Worm (Caenorhabditis elegans) whole organism, L3 larva: ENCODE measurements around the gene ttll-11.
A peak's percentile ranks its signal among the peaks of the same experiment; 100 is the strongest.

Experiments used
- R02D3.7 ChIP-seq: fragments of 150-350 bp; optimal IDR thresholded peaks from 2 replicates; lab custom pipeline; 2014; ENCODE audit warnings: missing biosample characterization, missing genetic modification characterization
- ZK546.5 ChIP-seq: sonication (generic microtip); optimal IDR thresholded peaks from 2 replicates; lab custom pipeline; 2017; ENCODE audit warnings: missing biosample characterization, missing genetic modification characterization
- ceh-82 ChIP-seq: fragments of 150-350 bp; optimal IDR thresholded peaks from 2 replicates; lab custom pipeline; 2014; ENCODE audit warnings: missing biosample characterization, missing genetic modification characterization
- ceh-9 ChIP-seq: sonication (generic microtip); optimal IDR thresholded peaks from 2 replicates; lab custom pipeline; 2018; ENCODE audit warnings: missing biosample characterization, missing genetic modification characterization
- daf-12 ChIP-seq: fragments of 150-350 bp; optimal IDR thresholded peaks from 2 replicates; lab custom pipeline; 2014; ENCODE audit warnings: missing biosample characterization, missing genetic modification reagents, missing genetic modification characterization
- egl-27 ChIP-seq: sonication (generic microtip); optimal IDR thresholded peaks from 4 replicates; lab custom pipeline; 2017; ENCODE audit warnings: missing biosample characterization, missing genetic modification reagents, missing genetic modification characterization
- egl-5 ChIP-seq: fragments of 150-350 bp; optimal IDR thresholded peaks from 2 replicates; lab custom pipeline; 2017; ENCODE audit warnings: missing biosample characterization, missing genetic modification reagents, missing genetic modification characterization, inconsistent platforms
- elt-1 ChIP-seq: fragments of 150-350 bp; optimal IDR thresholded peaks from 2 replicates; lab custom pipeline; 2014; ENCODE audit warnings: missing biosample characterization, missing genetic modification characterization
- elt-2 ChIP-seq: sonication (generic microtip); optimal IDR thresholded peaks from 2 replicates; lab custom pipeline; 2016; ENCODE audit warnings: missing genetic modification reagents, mild to moderate bottlenecking, missing genetic modification characterization, missing compliant biosample characterization
- elt-3 ChIP-seq, 3 experiments: fragments of 150-350 bp in 1 of 3; sonication (generic microtip) in 2 of 3; optimal IDR thresholded peaks; 2 replicates in 2 of 3; 4 replicates in 1 of 3; lab custom pipeline; 2014 to 2017; ENCODE audit warnings: missing biosample characterization in 3 of 3, missing genetic modification characterization in 3 of 3
- eor-1 ChIP-seq, 2 experiments: fragments of 150-350 bp; optimal IDR thresholded peaks; 2 replicates each; lab custom pipeline; 2014 to 2018; ENCODE audit warnings: missing biosample characterization in 2 of 2, missing genetic modification characterization in 2 of 2
- fkh-10 ChIP-seq: sonication (generic microtip); optimal IDR thresholded peaks from 2 replicates; lab custom pipeline; 2017; ENCODE audit warnings: missing biosample characterization, missing genetic modification reagents, missing genetic modification characterization
- fkh-2 ChIP-seq: fragments of 150-350 bp; optimal IDR thresholded peaks from 2 replicates; lab custom pipeline; 2014; ENCODE audit warnings: missing biosample characterization, missing genetic modification reagents, missing genetic modification characterization
- fos-1 ChIP-seq: fragments of 150-350 bp; optimal IDR thresholded peaks from 2 replicates; lab custom pipeline; 2014; ENCODE audit warnings: missing biosample characterization, missing genetic modification characterization
- jun-1 ChIP-seq: fragments of 150-350 bp; optimal IDR thresholded peaks from 2 replicates; lab custom pipeline; 2014; ENCODE audit warnings: missing biosample characterization, missing genetic modification reagents, missing genetic modification characterization
- lin-15B ChIP-seq: fragments of 150-350 bp; optimal IDR thresholded peaks from 2 replicates; lab custom pipeline; 2014; ENCODE audit warnings: missing biosample characterization, missing genetic modification characterization
- lin-39 ChIP-seq: fragments of 150-350 bp; optimal IDR thresholded peaks from 2 replicates; lab custom pipeline; 2018; ENCODE audit warnings: missing biosample characterization, missing genetic modification reagents, missing genetic modification characterization
- lsy-12 ChIP-seq: sonication (generic microtip); optimal IDR thresholded peaks from 2 replicates; lab custom pipeline; 2016; ENCODE audit warnings: mild to moderate bottlenecking, missing genetic modification characterization, missing compliant biosample characterization
- mdl-1 ChIP-seq: fragments of 150-350 bp; optimal IDR thresholded peaks from 2 replicates; lab custom pipeline; 2014; ENCODE audit warnings: missing biosample characterization, missing genetic modification characterization
- mml-1 ChIP-seq: fragments of 150-350 bp; sonication (generic microtip); optimal IDR thresholded peaks from 3 replicates; lab custom pipeline; 2014; ENCODE audit warnings: missing biosample characterization, missing genetic modification characterization
- nhr-23 ChIP-seq: fragments of 150-350 bp; optimal IDR thresholded peaks from 2 replicates; lab custom pipeline; 2014; ENCODE audit warnings: missing biosample characterization, missing genetic modification reagents, missing genetic modification characterization
- nhr-237 ChIP-seq: fragments of 150-350 bp; optimal IDR thresholded peaks from 2 replicates; lab custom pipeline; 2014; ENCODE audit warnings: missing biosample characterization, missing genetic modification characterization
- nhr-25 ChIP-seq: sonication (generic microtip); optimal IDR thresholded peaks from 2 replicates; lab custom pipeline; 2017; ENCODE audit warnings: missing biosample characterization, missing genetic modification characterization
- nhr-28 ChIP-seq: fragments of 150-350 bp; optimal IDR thresholded peaks from 2 replicates; lab custom pipeline; 2014; ENCODE audit warnings: missing biosample characterization, missing genetic modification characterization
- nhr-43 ChIP-seq: sonication (generic microtip); optimal IDR thresholded peaks from 2 replicates; lab custom pipeline; 2016; ENCODE audit warnings: mild to moderate bottlenecking, missing genetic modification characterization, missing compliant biosample characterization; ENCODE audit not compliant: poor library complexity, severe bottlenecking
- nhr-76 ChIP-seq: fragments of 150-350 bp; sonication (generic microtip); optimal IDR thresholded peaks from 5 replicates; lab custom pipeline; 2014; ENCODE audit warnings: missing biosample characterization, missing genetic modification characterization
- nhr-77 ChIP-seq: fragments of 150-350 bp; optimal IDR thresholded peaks from 2 replicates; lab custom pipeline; 2014; ENCODE audit warnings: missing biosample characterization, missing genetic modification characterization
- pha-4 ChIP-seq: fragments of 150-350 bp; optimal IDR thresholded peaks from 2 replicates; lab custom pipeline; 2014; ENCODE audit warnings: missing biosample characterization, missing genetic modification reagents, missing genetic modification characterization
- pqm-1 ChIP-seq: fragments of 150-350 bp; optimal IDR thresholded peaks from 2 replicates; lab custom pipeline; 2017; ENCODE audit warnings: missing biosample characterization, missing genetic modification characterization, inconsistent platforms
- sea-2 ChIP-seq: fragments of 150-350 bp; sonication (generic microtip); optimal IDR thresholded peaks from 4 replicates; lab custom pipeline; 2014; ENCODE audit warnings: missing biosample characterization, missing genetic modification reagents, missing genetic modification characterization
- skn-1 ChIP-seq: fragments of 150-350 bp; optimal IDR thresholded peaks from 2 replicates; lab custom pipeline; 2014; ENCODE audit warnings: missing biosample characterization, missing genetic modification characterization
- snpc-4 ChIP-seq: fragments of 150-350 bp; optimal IDR thresholded peaks from 2 replicates; lab custom pipeline; 2014; ENCODE audit warnings: missing biosample characterization, missing genetic modification characterization
- tbx-2 ChIP-seq: sonication (generic microtip); optimal IDR thresholded peaks from 2 replicates; lab custom pipeline; 2016; ENCODE audit warnings: mild to moderate bottlenecking, missing genetic modification characterization, missing compliant biosample characterization
- unc-62 ChIP-seq: fragments of 150-350 bp; sonication (generic microtip); optimal IDR thresholded peaks from 4 replicates; lab custom pipeline; 2014; ENCODE audit warnings: missing biosample characterization, missing genetic modification reagents, missing genetic modification characterization
- zag-1 ChIP-seq: fragments of 150-350 bp; optimal IDR thresholded peaks from 2 replicates; lab custom pipeline; 2014; ENCODE audit warnings: missing biosample characterization, missing genetic modification characterization
- ztf-11 ChIP-seq: fragments of 150-350 bp; optimal IDR thresholded peaks from 2 replicates; lab custom pipeline; 2014; ENCODE audit warnings: missing biosample characterization, missing genetic modification characterization
- ztf-4 ChIP-seq: fragments of 150-350 bp; optimal IDR thresholded peaks from 2 replicates; lab custom pipeline; 2014; ENCODE audit warnings: missing biosample characterization, missing genetic modification characterization

ttll-11 gene

DNA sequence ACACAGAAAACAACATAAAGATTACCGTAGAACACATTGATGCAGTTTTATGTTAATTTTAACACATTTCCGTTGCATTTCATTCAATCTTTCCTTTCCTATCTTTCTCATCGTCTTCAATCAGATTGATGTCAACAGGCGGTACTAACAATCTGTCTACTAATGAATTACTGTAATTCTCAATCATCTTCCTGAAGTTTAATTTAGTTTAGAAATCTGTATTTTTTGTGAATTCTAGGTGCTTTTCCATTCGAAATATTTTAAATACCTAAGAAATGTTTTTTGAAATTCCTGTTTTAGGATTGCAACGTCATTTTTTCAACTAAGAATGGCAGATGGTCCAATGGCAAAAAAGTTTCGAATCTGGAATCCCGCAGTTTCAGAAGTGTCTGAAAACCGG is 26.2 kb downstream of the ttll-11 start, which contains the start of gene F21D5.9:
Gene F21D5.9, plus strand, starts transcription at position 301 of the 400 bp plus-strand sequence.
- no peak for TF ChIP-seq lsy-12 (tag; lab: Kevin White, UChicago)
- TF ChIP-seq nhr-23 (tag; lab: Kevin White, UChicago): no peak
- TF ChIP-seq, all 47 proteins: peak for 0

DNA sequence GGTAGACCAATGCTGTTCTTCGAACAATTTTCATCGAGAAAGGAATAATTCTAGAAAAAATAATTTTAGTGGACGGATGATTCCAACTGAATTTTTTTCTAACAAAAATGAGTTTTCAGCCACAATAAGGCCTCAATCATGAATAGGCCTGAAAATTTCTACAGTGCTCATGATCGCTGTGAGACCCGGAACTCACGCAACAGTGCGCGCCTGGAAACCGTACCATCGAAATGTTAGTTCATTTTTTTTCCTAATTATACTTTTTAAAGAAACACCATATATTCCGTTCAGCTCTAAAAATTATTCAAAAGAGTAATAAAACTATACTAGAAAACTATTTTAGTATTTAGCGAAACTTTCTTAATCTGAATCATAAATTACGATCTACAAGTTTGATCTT is 27.4 kb downstream of the ttll-11 start:
- no peak for TF ChIP-seq jun-1 (tag; lab: Kevin White, UChicago)
- TF ChIP-seq elt-3 (tag; optimal IDR thresholded peaks at IDR 0.05; lab: Kevin White, UChicago): no peak
- no peak for TF ChIP-seq nhr-25 (tag; lab: Kevin White, UChicago)
- TF ChIP-seq nhr-23 (tag; lab: Kevin White, UChicago): no peak
- no peak for TF ChIP-seq ztf-11 (tag; lab: Kevin White, UChicago)
- no peak for TF ChIP-seq ceh-82 (tag; lab: Kevin White, UChicago)
- no peak for TF ChIP-seq ztf-4 (tag; lab: Kevin White, UChicago)
- no peak for TF ChIP-seq nhr-28 (tag; lab: Kevin White, UChicago)
- no peak for TF ChIP-seq fkh-10 (GFP tag; lab: Kevin White, UChicago)
- TF ChIP-seq lin-15B: no peak
- no peak for TF ChIP-seq lin-39 (tag; lab: Kevin White, UChicago)
- no peak for TF ChIP-seq ceh-9 (tag; lab: Kevin White, UChicago)
- no peak for TF ChIP-seq egl-5 (tag; lab: Kevin White, UChicago)

DNA sequence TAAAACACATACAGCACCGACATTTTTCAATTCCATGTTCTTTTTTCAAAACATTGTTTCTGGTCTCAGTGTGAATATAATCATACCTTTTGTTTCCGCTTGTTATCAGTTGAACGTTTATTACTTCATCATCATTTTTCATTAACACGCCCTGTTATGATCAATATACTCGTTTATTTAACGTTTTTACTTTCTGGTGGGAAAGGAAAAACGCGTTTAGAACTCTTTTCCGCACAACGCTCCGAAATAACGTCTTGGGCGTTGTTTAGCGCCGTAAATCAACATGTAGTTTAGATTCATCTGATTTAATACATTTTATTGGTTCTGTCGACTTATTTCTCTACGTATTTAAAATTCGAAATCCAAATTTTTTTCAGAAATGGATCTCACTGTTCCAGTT is 27.8 kb downstream of the ttll-11 start, which contains the start of gene pgm-3:
Gene pgm-3, plus strand, starts transcription at position 378 of the 400 bp plus-strand sequence.
- TF ChIP-seq lin-15B: peak; percentile 2
- no peak for TF ChIP-seq sea-2 (GFP tag; lab: Kevin White, UChicago)
- TF ChIP-seq elt-2 (tag; lab: Kevin White, UChicago): peak; percentile 64
- peak; percentile 32 for TF ChIP-seq pqm-1 (tag; lab: Kevin White, UChicago)
- no peak for TF ChIP-seq egl-5 (tag; lab: Kevin White, UChicago)
- TF ChIP-seq R02D3.7 (tag; lab: Kevin White, UChicago): peak; percentile 15

DNA sequence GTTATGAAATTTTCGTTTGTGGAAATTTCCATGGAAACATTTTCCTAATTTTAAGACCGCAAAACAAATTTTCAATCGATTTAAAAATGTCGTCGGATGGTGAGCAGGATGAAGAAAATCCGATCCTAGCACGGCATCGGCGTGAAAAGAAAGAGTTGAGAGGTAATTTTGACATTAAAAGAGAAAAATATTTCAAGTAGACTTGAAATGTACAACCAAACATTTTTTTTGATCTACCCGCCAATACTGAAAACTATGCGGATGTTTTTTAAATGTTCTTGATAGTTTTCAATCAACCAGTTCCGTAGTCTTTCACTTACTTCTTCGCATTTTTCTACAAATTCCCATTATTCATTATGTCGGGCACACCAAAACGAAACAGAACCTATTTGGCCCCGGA is 30.6 kb downstream of the ttll-11 start, which contains the start of gene otub-3:
Gene otub-3, plus strand, starts transcription at position 56 of the 400 bp plus-strand sequence.
- TF ChIP-seq mml-1 (tag; lab: Kevin White, UChicago): no peak
- TF ChIP-seq nhr-77: no peak
- no peak for TF ChIP-seq ztf-11 (tag; lab: Kevin White, UChicago)
- TF ChIP-seq elt-3 (tag; optimal IDR thresholded peaks at IDR 0.05; lab: Kevin White, UChicago): no peak
- TF ChIP-seq unc-62 (GFP tag; lab: Kevin White, UChicago): no peak
- TF ChIP-seq egl-27 (tag; lab: Kevin White, UChicago): no peak
- TF ChIP-seq eor-1 (tag; optimal IDR thresholded peaks at IDR 0.05; lab: Kevin White, UChicago): no peak
- no peak for TF ChIP-seq R02D3.7 (tag; lab: Kevin White, UChicago)
- no peak for TF ChIP-seq nhr-76 (tag; lab: Kevin White, UChicago)
- TF ChIP-seq ceh-9 (tag; lab: Kevin White, UChicago): no peak
- TF ChIP-seq lin-15B: no peak
- TF ChIP-seq pha-4 (tag; lab: Kevin White, UChicago): no peak
- TF ChIP-seq zag-1 (tag; lab: Kevin White, UChicago): no peak
- no peak for TF ChIP-seq jun-1 (tag; lab: Kevin White, UChicago)
- no peak for TF ChIP-seq tbx-2
- TF ChIP-seq fkh-2 (tag; lab: Kevin White, UChicago): no peak
- no peak for TF ChIP-seq fos-1 (tag; lab: Kevin White, UChicago)

DNA sequence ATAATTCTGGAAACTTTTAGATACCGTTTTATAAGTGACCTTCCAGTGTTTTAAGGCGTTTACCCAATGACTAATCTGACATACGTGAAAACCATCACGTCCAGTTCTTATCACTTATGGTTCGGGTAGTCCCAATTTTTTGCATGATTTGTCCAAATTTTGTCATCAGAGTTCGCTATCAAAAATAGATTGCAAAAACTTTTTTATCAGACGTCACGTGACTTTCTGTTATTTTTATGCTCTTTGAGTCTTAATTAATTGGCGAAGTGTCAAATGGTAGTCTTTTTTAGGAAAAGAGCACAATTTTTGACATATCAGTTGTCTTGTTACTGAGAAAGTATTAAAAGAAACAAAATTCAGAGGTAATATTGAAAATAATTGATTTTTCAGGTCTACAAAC is 32.1 kb downstream of the ttll-11 start:
- TF ChIP-seq elt-2 (tag; lab: Kevin White, UChicago): peak; percentile 90
- TF ChIP-seq pqm-1 (tag; lab: Kevin White, UChicago): peak; percentile 66
- TF ChIP-seq pha-4 (tag; lab: Kevin White, UChicago): peak; percentile 45
- TF ChIP-seq skn-1: no peak
- no peak for TF ChIP-seq jun-1 (tag; lab: Kevin White, UChicago)

DNA sequence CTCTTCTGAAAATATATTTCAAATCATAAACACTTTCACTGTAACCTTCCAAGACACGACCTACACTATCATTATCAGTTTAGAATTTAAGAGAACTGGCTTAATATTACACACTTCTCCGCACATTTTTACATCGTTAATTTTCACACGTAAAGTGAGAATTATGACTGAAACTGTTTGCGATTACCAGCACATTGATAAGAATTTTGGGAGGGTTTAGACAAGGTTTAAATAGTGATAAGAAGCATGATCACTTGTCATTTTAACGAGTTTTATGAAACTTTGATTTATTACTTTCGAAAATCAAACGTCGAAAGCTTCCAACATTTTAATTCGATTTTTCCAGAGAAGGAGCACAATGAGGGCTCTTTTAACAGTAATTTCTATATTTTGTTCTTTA is 32.9 kb downstream of the ttll-11 start, which contains the start of gene F21D5.3:
Gene F21D5.3, plus strand, starts transcription at position 347 of the 400 bp plus-strand sequence.
- TF ChIP-seq ZK546.5: no peak
- TF ChIP-seq daf-12 (tag; lab: Kevin White, UChicago): no peak
- no peak for TF ChIP-seq fkh-2 (tag; lab: Kevin White, UChicago)
- no peak for TF ChIP-seq lsy-12 (tag; lab: Kevin White, UChicago)
- peak; percentile 94 for TF ChIP-seq elt-2 (tag; lab: Kevin White, UChicago)
- no peak for TF ChIP-seq snpc-4
- TF ChIP-seq mml-1 (tag; lab: Kevin White, UChicago): no peak
- no peak for TF ChIP-seq ztf-11 (tag; lab: Kevin White, UChicago)
- peak; percentile 16 for TF ChIP-seq jun-1 (tag; lab: Kevin White, UChicago)
- TF ChIP-seq mdl-1 (tag; lab: Kevin White, UChicago): no peak
- TF ChIP-seq pha-4 (tag; lab: Kevin White, UChicago): peak; percentile 6
- TF ChIP-seq nhr-43 (tag; lab: Kevin White, UChicago): no peak
- TF ChIP-seq pqm-1 (tag; lab: Kevin White, UChicago): peak; percentile 96
- no peak for TF ChIP-seq skn-1
- TF ChIP-seq nhr-237 (tag; lab: Kevin White, UChicago): no peak
- TF ChIP-seq elt-1 (tag; lab: Kevin White, UChicago): no peak
- TF ChIP-seq ztf-4 (tag; lab: Kevin White, UChicago): no peak
- TF ChIP-seq, all 47 proteins: peak for 4
